Fruit fly (Drosophila melanogaster) whole organism, embryonic: ENCODE results near the gene att-ORFB.

Source experiments
- Ada2b ChIP-seq: fragments of 200-800 bp; sonication (Bioruptor generic); IDR thresholded peaks from 2 replicates; pipeline ENCODE4 v1.3.6; 2022; ENCODE audit warnings: missing biosample characterization, missing genetic modification characterization
- Adf1 ChIP-seq: fragments of 200-800 bp; sonication (Bioruptor generic); IDR thresholded peaks from 2 replicates; pipeline ENCODE4 v1.3.6; 2022; ENCODE audit warnings: missing biosample characterization, missing genetic modification characterization
- BtbVII ChIP-seq: fragments of 200-800 bp; sonication (Bioruptor generic); optimal IDR thresholded peaks from 3 replicates; lab custom pipeline; 2017; ENCODE audit warnings: missing biosample characterization, mild to moderate bottlenecking, missing genetic modification characterization
- C15 ChIP-seq: fragments of 200-800 bp; sonication (Bioruptor generic); IDR thresholded peaks from 3 replicates; pipeline ENCODE4 v1.3.6; 2022; ENCODE audit warnings: missing biosample characterization, missing genetic modification characterization
- CG10321 ChIP-seq: fragments of 200-800 bp; sonication (Bioruptor generic); IDR thresholded peaks from 2 replicates; pipeline ENCODE4 v1.3.6; 2022; ENCODE audit warnings: missing biosample characterization, missing genetic modification characterization
- CG12071 ChIP-seq: fragments of 200-800 bp; sonication (Bioruptor generic); optimal IDR thresholded peaks from 3 replicates; lab custom pipeline; 2018; ENCODE audit warnings: missing biosample characterization, mild to moderate bottlenecking, missing genetic modification characterization
- CG12391 ChIP-seq: fragments of 200-800 bp; sonication (Bioruptor generic); optimal IDR thresholded peaks from 3 replicates; lab custom pipeline; 2018; ENCODE audit warnings: missing biosample characterization, mild to moderate bottlenecking, missing genetic modification characterization, moderate library complexity
- CG12769 ChIP-seq: fragments of 200-800 bp; sonication (Bioruptor generic); optimal IDR thresholded peaks from 2 replicates; lab custom pipeline; 2019; ENCODE audit warnings: missing biosample characterization, mild to moderate bottlenecking, missing genetic modification characterization, moderate library complexity
- CG12942 ChIP-seq: fragments of 200-800 bp; sonication (Bioruptor generic); optimal IDR thresholded peaks from 3 replicates; lab custom pipeline; 2016; ENCODE audit warnings: missing biosample characterization, missing genetic modification characterization
- CG14014 ChIP-seq: fragments of 200-800 bp; sonication (Bioruptor generic); IDR thresholded peaks from 2 replicates; pipeline ENCODE4 v1.3.6; 2022; ENCODE audit warnings: missing biosample characterization, missing genetic modification characterization
- CG1529 ChIP-seq: fragments of 200-800 bp; sonication (Bioruptor generic); optimal IDR thresholded peaks from 3 replicates; lab custom pipeline; 2018; ENCODE audit warnings: missing biosample characterization, missing genetic modification characterization
- CG1647 ChIP-seq: fragments of 200-800 bp; sonication (Bioruptor generic); optimal IDR thresholded peaks from 3 replicates; lab custom pipeline; 2016; ENCODE audit warnings: missing biosample characterization, missing genetic modification characterization
- CG16863 ChIP-seq: fragments of 200-800 bp; sonication (Bioruptor generic); optimal IDR thresholded peaks from 3 replicates; lab custom pipeline; 2016; ENCODE audit warnings: missing biosample characterization, missing genetic modification characterization
- CG17361 ChIP-seq: fragments of 200-800 bp; sonication (Bioruptor generic); IDR thresholded peaks from 3 replicates; pipeline ENCODE4 v1.3.6; 2022; ENCODE audit warnings: missing biosample characterization, missing genetic modification characterization
- CG17568 ChIP-seq: fragments of 200-800 bp; sonication (Bioruptor generic); optimal IDR thresholded peaks from 2 replicates; lab custom pipeline; 2018; ENCODE audit warnings: missing biosample characterization, mild to moderate bottlenecking, missing genetic modification characterization, moderate library complexity
- CG18619 ChIP-seq: fragments of 200-800 bp; sonication (Bioruptor generic); optimal IDR thresholded peaks from 3 replicates; lab custom pipeline; 2017; ENCODE audit warnings: missing biosample characterization, mild to moderate bottlenecking, missing genetic modification characterization
- CG31441 ChIP-seq: fragments of 200-800 bp; sonication (Bioruptor generic); IDR thresholded peaks from 2 replicates; pipeline ENCODE4 v1.3.6; 2022; ENCODE audit warnings: missing biosample characterization, missing genetic modification characterization
- CG32772 ChIP-seq: fragments of 200-800 bp; sonication (Bioruptor generic); IDR thresholded peaks from 2 replicates; pipeline ENCODE4 v1.3.6; 2022; ENCODE audit warnings: missing biosample characterization, missing genetic modification characterization
- CG34376 ChIP-seq: fragments of 200-800 bp; sonication (Bioruptor generic); optimal IDR thresholded peaks from 2 replicates; lab custom pipeline; 2018; ENCODE audit warnings: missing biosample characterization, mild to moderate bottlenecking, missing genetic modification characterization
- CG4707 ChIP-seq: fragments of 200-800 bp; sonication (Bioruptor generic); optimal IDR thresholded peaks from 2 replicates; lab custom pipeline; 2018; ENCODE audit warnings: missing biosample characterization, mild to moderate bottlenecking, missing genetic modification characterization, moderate library complexity
- CG5180 ChIP-seq: fragments of 200-800 bp; sonication (Bioruptor generic); optimal IDR thresholded peaks from 3 replicates; lab custom pipeline; 2017; ENCODE audit warnings: missing biosample characterization, missing genetic modification characterization, mild to moderate bottlenecking, moderate library complexity, missing genetic modification reagents
- CG6689 ChIP-seq: fragments of 200-800 bp; sonication (Bioruptor generic); IDR thresholded peaks from 2 replicates; pipeline ENCODE4 v1.3.6; 2022; ENCODE audit warnings: missing biosample characterization, missing genetic modification characterization
- CG6791 ChIP-seq: fragments of 200-800 bp; sonication (Bioruptor generic); IDR thresholded peaks from 3 replicates; pipeline ENCODE4 v1.3.6; 2022; ENCODE audit warnings: missing biosample characterization, missing genetic modification characterization; ENCODE audit not compliant: partially characterized antibody
- CG7357 ChIP-seq: fragments of 200-800 bp; sonication (Bioruptor generic); IDR thresholded peaks from 3 replicates; pipeline ENCODE4 v1.3.6; 2022; ENCODE audit warnings: missing biosample characterization, missing genetic modification characterization
- CG7745 ChIP-seq: fragments of 200-800 bp; sonication (Bioruptor generic); optimal IDR thresholded peaks from 2 replicates; lab custom pipeline; 2018; ENCODE audit warnings: missing biosample characterization, mild to moderate bottlenecking, missing genetic modification characterization, moderate library complexity
- CG7839 ChIP-seq: fragments of 200-800 bp; sonication (Bioruptor generic); optimal IDR thresholded peaks from 3 replicates; lab custom pipeline; 2018; ENCODE audit warnings: missing biosample characterization, mild to moderate bottlenecking, missing genetic modification characterization, moderate library complexity
- CG9215 ChIP-seq: fragments of 200-800 bp; sonication (Bioruptor generic); IDR thresholded peaks from 2 replicates; pipeline ENCODE4 v1.3.6; 2022; ENCODE audit warnings: missing biosample characterization, missing genetic modification characterization
- Deaf1 ChIP-seq: fragments of 200-800 bp; optimal IDR thresholded peaks from 3 replicates; lab custom pipeline; 2019; ENCODE audit warnings: missing biosample characterization, mild to moderate bottlenecking, missing genetic modification characterization, moderate library complexity
- Dek ChIP-seq: fragments of 200-800 bp; sonication (Bioruptor generic); optimal IDR thresholded peaks from 3 replicates; lab custom pipeline; 2019; ENCODE audit warnings: missing biosample characterization, mild to moderate bottlenecking, missing genetic modification characterization, moderate library complexity
- Dfd ChIP-seq, 2 experiments: fragments of >200 bp; optimal IDR thresholded peaks; 2 replicates each; lab custom pipeline; 2017; ENCODE audit warnings: missing biosample characterization in 2 of 2, missing genetic modification characterization in 2 of 2
- HLH3B ChIP-seq: fragments of 200-800 bp; sonication (Bioruptor generic); IDR thresholded peaks from 2 replicates; pipeline ENCODE4 v1.3.6; 2022; ENCODE audit warnings: missing biosample characterization, missing genetic modification characterization
- Hand ChIP-seq: fragments of 200-800 bp; sonication (Bioruptor generic); optimal IDR thresholded peaks from 2 replicates; lab custom pipeline; 2017; ENCODE audit warnings: mild to moderate bottlenecking, missing biosample characterization, missing genetic modification reagents, missing genetic modification characterization
- Poxn ChIP-seq: fragments of 200-800 bp; sonication (Bioruptor generic); IDR thresholded peaks from 2 replicates; pipeline ENCODE4 v1.3.6; 2022; ENCODE audit warnings: missing biosample characterization, missing genetic modification characterization
- Ravus ChIP-seq: fragments of 200-800 bp; sonication (Bioruptor generic); IDR thresholded peaks from 2 replicates; pipeline ENCODE4 v1.3.6; 2022; ENCODE audit warnings: missing biosample characterization, missing genetic modification characterization
- Sox100B ChIP-seq: fragments of 200-800 bp; sonication (Bioruptor generic); optimal IDR thresholded peaks from 3 replicates; lab custom pipeline; 2018; ENCODE audit warnings: missing biosample characterization, mild to moderate bottlenecking, missing genetic modification characterization
- Sry-δ ChIP-seq: fragments of 200-800 bp; sonication (Bioruptor generic); optimal IDR thresholded peaks from 2 replicates; lab custom pipeline; 2016; ENCODE audit warnings: missing biosample characterization, missing genetic modification characterization
- Xrp1 ChIP-seq: fragments of 200-800 bp; sonication (Bioruptor generic); IDR thresholded peaks from 2 replicates; pipeline ENCODE4 v1.3.6; 2022; ENCODE audit warnings: missing biosample characterization, missing genetic modification characterization
- bowl ChIP-seq: fragments of 200-800 bp; sonication (Bioruptor generic); IDR thresholded peaks from 2 replicates; pipeline ENCODE4 v1.3.6; 2022; ENCODE audit warnings: missing biosample characterization, missing genetic modification characterization
- chinmo ChIP-seq: fragments of 200-800 bp; sonication (Bioruptor generic); IDR thresholded peaks from 4 replicates; pipeline ENCODE4 v1.3.6; 2022; ENCODE audit warnings: missing biosample characterization, missing genetic modification characterization; ENCODE audit not compliant: partially characterized antibody
- dmrt11E ChIP-seq: fragments of 200-800 bp; sonication (Bioruptor generic); optimal IDR thresholded peaks from 3 replicates; lab custom pipeline; 2018; ENCODE audit warnings: missing biosample characterization, mild to moderate bottlenecking, missing genetic modification characterization, moderate library complexity
- dysf ChIP-seq: fragments of 200-800 bp; sonication (Bioruptor generic); IDR thresholded peaks from 3 replicates; pipeline ENCODE4 v1.3.6; 2022; ENCODE audit warnings: missing biosample characterization, missing genetic modification characterization
- gem ChIP-seq: fragments of 200-800 bp; sonication (Bioruptor generic); optimal IDR thresholded peaks from 2 replicates; lab custom pipeline; 2019; ENCODE audit warnings: missing biosample characterization, mild to moderate bottlenecking, missing genetic modification characterization, moderate library complexity
- ind ChIP-seq: fragments of 200-800 bp; sonication (Bioruptor generic); optimal IDR thresholded peaks from 3 replicates; lab custom pipeline; 2016; ENCODE audit warnings: missing biosample characterization, missing genetic modification characterization
- inv ChIP-seq: fragments of 200-800 bp; sonication (Bioruptor generic); IDR thresholded peaks from 2 replicates; pipeline ENCODE4 v1.3.6; 2022; ENCODE audit warnings: missing biosample characterization, missing genetic modification characterization; ENCODE audit not compliant: partially characterized antibody
- kay ChIP-seq: fragments of 200-800 bp; sonication (Bioruptor generic); optimal IDR thresholded peaks from 2 replicates; lab custom pipeline; 2016; ENCODE audit warnings: missing biosample characterization, missing genetic modification characterization
- mam ChIP-seq: fragments of 200-800 bp; sonication (Bioruptor generic); optimal IDR thresholded peaks from 3 replicates; lab custom pipeline; 2016; ENCODE audit warnings: missing biosample characterization, missing genetic modification characterization
- mirr ChIP-seq: fragments of 200-800 bp; sonication (Bioruptor generic); optimal IDR thresholded peaks from 3 replicates; lab custom pipeline; 2018; ENCODE audit warnings: missing biosample characterization, mild to moderate bottlenecking, missing genetic modification characterization
- nom ChIP-seq: fragments of 200-800 bp; sonication (Bioruptor generic); optimal IDR thresholded peaks from 2 replicates; lab custom pipeline; 2017; ENCODE audit warnings: missing biosample characterization, missing genetic modification characterization, mild to moderate bottlenecking, moderate library complexity, missing genetic modification reagents
- onecut ChIP-seq: fragments of 200-800 bp; sonication (Bioruptor generic); IDR thresholded peaks from 2 replicates; pipeline ENCODE4 v1.3.6; 2022; ENCODE audit warnings: missing biosample characterization, missing genetic modification characterization
- shn ChIP-seq: fragments of 200-800 bp; sonication (Bioruptor generic); optimal IDR thresholded peaks from 3 replicates; lab custom pipeline; 2016; ENCODE audit warnings: missing biosample characterization, missing genetic modification characterization
- toy ChIP-seq: fragments of 200-800 bp; sonication (Bioruptor generic); IDR thresholded peaks from 2 replicates; pipeline ENCODE4 v1.3.6; 2022; ENCODE audit warnings: missing biosample characterization, missing genetic modification characterization
- vfl ChIP-seq: fragments of 200-800 bp; sonication (Bioruptor generic); optimal IDR thresholded peaks from 2 replicates; lab custom pipeline; 2016; ENCODE audit warnings: missing biosample characterization, missing genetic modification characterization

att-ORFB gene

DNA sequence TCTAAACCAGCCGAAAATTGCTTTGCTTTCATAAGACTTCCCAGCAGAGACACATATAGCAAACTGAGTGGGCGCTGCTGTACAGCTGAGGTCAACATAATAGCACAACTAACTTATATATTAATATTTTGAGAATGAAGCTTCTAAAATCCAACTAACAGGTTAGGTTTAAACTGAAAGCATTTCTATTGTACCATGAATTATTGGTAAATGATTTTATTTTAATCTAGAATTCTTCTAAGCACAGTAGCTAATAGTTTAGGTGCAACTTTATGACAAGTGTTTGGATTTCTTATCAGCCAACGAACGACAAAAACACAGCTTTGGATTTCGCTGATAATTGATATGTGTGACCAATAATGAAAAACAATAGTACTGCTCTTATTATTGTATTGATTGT lies 823 bp upstream of the att-ORFB start (continued):
- TF ChIP-seq CG32772 (GFP tag; lab: Robert Waterston, UW) (peak; percentile 38; the same call in 1 of the 2 replicates), Hand (no peak), bowl (GFP tag; lab: Robert Waterston, UW) (no peak), CG7357 (GFP tag; lab: Robert Waterston, UW) (no peak), dysf (GFP tag; lab: Robert Waterston, UW) (peak; percentile 73), onecut (GFP tag; lab: Robert Waterston, UW) (peak; percentile 44), CG16863 (GFP tag; lab: Kevin White, UChicago) (no peak), dmrt11E (tag; lab: Kevin White, UChicago) (no peak), CG12769 (tag; lab: Kevin White, UChicago) (no peak), BtbVII (GFP tag; lab: Kevin White, UChicago) (peak; percentile 81), CG5180 (GFP tag; lab: Kevin White, UChicago) (peak; percentile 53), Sox100B (peak; percentile 56), CG6791 (GFP tag; lab: Robert Waterston, UW) (no peak), inv (no peak), CG9215 (peak; percentile 40; the same call in 1 of the 2 replicates), Deaf1 (tag; lab: Kevin White, UChicago) (peak; percentile 44), gem (tag; lab: Kevin White, UChicago) (peak; percentile 72), CG14014 (GFP tag; lab: Robert Waterston, UW) (peak; percentile 59), CG1647 (peak; percentile 30), CG1529 (GFP tag; lab: Kevin White, UChicago) (no peak), Xrp1 (peak; percentile 60), kay (peak; percentile 46), Adf1 (GFP tag; lab: Robert Waterston, UW) (no peak), shn (GFP tag; lab: Kevin White, UChicago) (no peak), CG4707 (GFP tag; lab: Kevin White, UChicago) (no peak), C15 (0 out of 3 replicates have a peak, but pooled peaks have one; percentile 24), Ravus (GFP tag; lab: Robert Waterston, UW) (peak; percentile 45), CG12391 (tag; lab: Kevin White, UChicago) (peak; percentile 2), Ada2b (GFP tag; lab: Robert Waterston, UW) (peak; percentile 72), mirr (GFP tag; lab: Kevin White, UChicago) (peak; percentile 42), CG7839 (peak; percentile 82), Sry-δ (GFP tag; lab: Kevin White, UChicago) (no peak), CG7745 (tag; lab: Kevin White, UChicago) (no peak), CG12942 (no peak), HLH3B (GFP tag; lab: Robert Waterston, UW) (peak; percentile 50), Poxn (GFP tag; lab: Robert Waterston, UW) (no peak), CG17568 (GFP tag; lab: Kevin White, UChicago) (no peak), chinmo (GFP tag; lab: Robert Waterston, UW) (no peak), nom (GFP tag; lab: Kevin White, UChicago) (no peak), Dek (tag; lab: Kevin White, UChicago) (peak; percentile 41), vfl (no peak), toy (peak; percentile 40; the same call in 1 of the 2 replicates), CG18619 (GFP tag; lab: Kevin White, UChicago) (no peak), CG17361 (peak; percentile 82), CG10321 (no peak), CG34376 (GFP tag; lab: Kevin White, UChicago) (peak; percentile 45), CG6689 (peak; percentile 48), CG31441 (GFP tag; lab: Robert Waterston, UW) (peak; percentile 77), mam (peak; percentile 61), CG12071 (GFP tag; lab: Kevin White, UChicago) (no peak), Dfd (GFP tag; optimal IDR thresholded peaks at IDR 0.05; lab: Kevin White, UChicago) (no peak), ind (GFP tag; lab: Kevin White, UChicago) (peak; percentile 6)
